Worm (Caenorhabditis elegans) whole organism, L4/young adult: ENCODE data around the gene C31E10.6.

Experiments used
- dao-5 ChIP-seq: sonication (generic microtip); optimal IDR thresholded peaks from 2 replicates; lab custom pipeline; 2016; ENCODE audit warnings: missing genotype, missing genetic modification characterization, moderate library complexity, missing compliant biosample characterization
- him-1 ChIP-seq: sonication (generic microtip); optimal IDR thresholded peaks from 2 replicates; lab custom pipeline; 2016; ENCODE audit warnings: missing genotype, missing genetic modification reagents, missing genetic modification characterization, missing compliant biosample characterization

DNA sequence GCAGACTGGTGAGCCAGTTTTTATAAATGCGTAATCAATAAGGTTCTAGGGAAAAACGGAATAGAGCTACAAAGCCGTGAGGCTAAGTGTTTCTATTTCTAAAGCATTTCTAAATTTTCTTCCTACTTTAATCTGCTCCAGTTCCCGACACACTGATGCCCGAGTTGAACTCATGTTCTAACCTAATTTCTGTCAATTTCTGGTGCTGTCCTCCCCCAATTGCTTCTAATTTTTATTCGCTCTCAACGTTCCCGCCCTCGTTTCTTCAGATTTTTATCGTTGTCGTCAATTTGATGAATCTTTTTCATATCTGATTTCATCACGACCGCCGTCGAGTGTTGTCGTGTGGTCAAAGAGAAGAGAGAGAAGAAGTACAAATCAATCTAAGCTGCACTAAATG, 33.7 kb downstream of the C31E10.6 start:
- no peak for TF ChIP-seq him-1 (tag; lab: Kevin White, UChicago)
- TF ChIP-seq dao-5 (tag; lab: Kevin White, UChicago): no peak
